Fruit fly (Drosophila melanogaster) whole organism, embryonic: Measurements from ENCODE around the gene cni.

Source experiments
- Atf3 ChIP-seq: fragments of 200-800 bp; sonication (Bioruptor generic); optimal IDR thresholded peaks from 3 replicates; lab custom pipeline; 2016; ENCODE audit warnings: missing biosample characterization, missing genetic modification characterization
- CG10267 ChIP-seq: fragments of 200-800 bp; sonication (Bioruptor generic); optimal IDR thresholded peaks from 2 replicates; lab custom pipeline; 2018; ENCODE audit warnings: missing biosample characterization, mild to moderate bottlenecking, missing genetic modification characterization, moderate library complexity
- CG10274 ChIP-seq: fragments of 200-800 bp; sonication (Bioruptor generic); optimal IDR thresholded peaks from 3 replicates; lab custom pipeline; 2017; ENCODE audit warnings: missing biosample characterization, mild to moderate bottlenecking, missing genetic modification characterization
- CG11085 ChIP-seq: fragments of 200-800 bp; sonication (Bioruptor generic); IDR thresholded peaks from 2 replicates; pipeline ENCODE4 v1.3.6; 2022; ENCODE audit warnings: missing biosample characterization, missing genetic modification characterization
- CG12071 ChIP-seq: fragments of 200-800 bp; sonication (Bioruptor generic); optimal IDR thresholded peaks from 3 replicates; lab custom pipeline; 2018; ENCODE audit warnings: missing biosample characterization, mild to moderate bottlenecking, missing genetic modification characterization
- CG12659 ChIP-seq: fragments of 200-800 bp; sonication (Bioruptor generic); optimal IDR thresholded peaks from 3 replicates; lab custom pipeline; 2017; ENCODE audit warnings: mild to moderate bottlenecking, missing biosample characterization, missing genetic modification reagents, missing genetic modification characterization
- CG12942 ChIP-seq: fragments of 200-800 bp; sonication (Bioruptor generic); optimal IDR thresholded peaks from 3 replicates; lab custom pipeline; 2016; ENCODE audit warnings: missing biosample characterization, missing genetic modification characterization
- CG1602 ChIP-seq: fragments of 200-800 bp; sonication (Bioruptor generic); optimal IDR thresholded peaks from 3 replicates; lab custom pipeline; 2016; ENCODE audit warnings: missing biosample characterization, missing genetic modification characterization
- CG17359 ChIP-seq: fragments of 200-800 bp; sonication (Bioruptor generic); optimal IDR thresholded peaks from 3 replicates; lab custom pipeline; 2018; ENCODE audit warnings: missing biosample characterization, mild to moderate bottlenecking, missing genetic modification characterization, moderate library complexity
- CG17385 ChIP-seq: fragments of 200-800 bp; sonication (Bioruptor generic); optimal IDR thresholded peaks from 3 replicates; lab custom pipeline; 2018; ENCODE audit warnings: missing biosample characterization, mild to moderate bottlenecking, missing genetic modification characterization
- CG17912 ChIP-seq: fragments of 200-800 bp; sonication (Bioruptor generic); optimal IDR thresholded peaks from 2 replicates; lab custom pipeline; 2018; ENCODE audit warnings: missing biosample characterization, mild to moderate bottlenecking, missing genetic modification characterization
- CG2116 ChIP-seq: fragments of 200-800 bp; sonication (Bioruptor generic); optimal IDR thresholded peaks from 3 replicates; lab custom pipeline; 2018; ENCODE audit warnings: missing biosample characterization, mild to moderate bottlenecking, missing genetic modification characterization
- CG2712 ChIP-seq: fragments of 200-800 bp; optimal IDR thresholded peaks from 3 replicates; lab custom pipeline; 2019; ENCODE audit warnings: missing biosample characterization, mild to moderate bottlenecking, missing genetic modification characterization, moderate library complexity
- CG2875 ChIP-seq: fragments of 200-800 bp; sonication (Bioruptor generic); optimal IDR thresholded peaks from 2 replicates; lab custom pipeline; 2017; ENCODE audit warnings: missing biosample characterization, mild to moderate bottlenecking, missing genetic modification characterization, missing genetic modification reagents
- CG30431 ChIP-seq: fragments of 200-800 bp; sonication (Bioruptor generic); optimal IDR thresholded peaks from 2 replicates; lab custom pipeline; 2017; ENCODE audit warnings: missing biosample characterization, missing genetic modification characterization
- CG3838 ChIP-seq: fragments of 200-800 bp; sonication (Bioruptor generic); optimal IDR thresholded peaks from 3 replicates; lab custom pipeline; 2016; ENCODE audit warnings: missing biosample characterization, missing genetic modification characterization
- CG3847 ChIP-seq: fragments of 200-800 bp; sonication (Bioruptor generic); IDR thresholded peaks from 2 replicates; pipeline ENCODE4 v1.3.6; 2022; ENCODE audit warnings: missing biosample characterization, missing genetic modification characterization
- CG4617 ChIP-seq: fragments of 200-800 bp; sonication (Bioruptor generic); optimal IDR thresholded peaks from 3 replicates; lab custom pipeline; 2016; ENCODE audit warnings: missing biosample characterization, missing genetic modification characterization, borderline replicate concordance
- CG4854 ChIP-seq: fragments of 200-800 bp; sonication (Bioruptor generic); optimal IDR thresholded peaks from 2 replicates; lab custom pipeline; 2016; ENCODE audit warnings: missing biosample characterization, missing genetic modification characterization, inconsistent platforms
- CG5180 ChIP-seq: fragments of 200-800 bp; sonication (Bioruptor generic); optimal IDR thresholded peaks from 3 replicates; lab custom pipeline; 2017; ENCODE audit warnings: missing biosample characterization, missing genetic modification characterization, mild to moderate bottlenecking, moderate library complexity, missing genetic modification reagents
- CG6654 ChIP-seq: fragments of 200-800 bp; sonication (Bioruptor generic); optimal IDR thresholded peaks from 2 replicates; lab custom pipeline; 2017; ENCODE audit warnings: missing biosample characterization, mild to moderate bottlenecking, missing genetic modification characterization
- CG8089 ChIP-seq: fragments of 200-800 bp; sonication (Bioruptor generic); optimal IDR thresholded peaks from 3 replicates; lab custom pipeline; 2016; ENCODE audit warnings: missing biosample characterization, missing genetic modification characterization
- CG9727 ChIP-seq: fragments of 200-800 bp; sonication (Bioruptor generic); optimal IDR thresholded peaks from 3 replicates; lab custom pipeline; 2017; ENCODE audit warnings: missing biosample characterization, mild to moderate bottlenecking, missing genetic modification characterization
- CG9876 ChIP-seq: fragments of 200-800 bp; sonication (Bioruptor generic); optimal IDR thresholded peaks from 2 replicates; lab custom pipeline; 2016; ENCODE audit warnings: missing biosample characterization, missing genetic modification characterization
- CHES-1-like ChIP-seq: fragments of 200-800 bp; sonication (Bioruptor generic); optimal IDR thresholded peaks from 2 replicates; lab custom pipeline; 2016; ENCODE audit warnings: missing biosample characterization, missing genetic modification characterization
- HmgZ ChIP-seq: fragments of 200-800 bp; sonication (Bioruptor generic); optimal IDR thresholded peaks from 2 replicates; lab custom pipeline; 2018; ENCODE audit warnings: missing biosample characterization, mild to moderate bottlenecking, missing genetic modification characterization
- Hr51 ChIP-seq, 2 experiments: fragments of 200-800 bp; sonication (Bioruptor generic); optimal IDR thresholded peaks; 2 replicates in 1 of 2; 3 replicates in 1 of 2; lab custom pipeline; 2016 to 2018; ENCODE audit warnings: missing biosample characterization in 2 of 2, missing genetic modification characterization in 2 of 2, mild to moderate bottlenecking in 1 of 2, moderate library complexity in 1 of 2
- Kr ChIP-seq: fragments of 200-800 bp; sonication (Bioruptor generic); optimal IDR thresholded peaks from 2 replicates; lab custom pipeline; 2017; ENCODE audit warnings: missing biosample characterization, mild to moderate bottlenecking, missing genetic modification characterization
- Optix ChIP-seq: fragments of 200-800 bp; sonication (Bioruptor generic); IDR thresholded peaks from 3 replicates; pipeline ENCODE4 v1.3.6; 2022; ENCODE audit warnings: missing biosample characterization, missing genetic modification characterization
- Ptx1 ChIP-seq: fragments of 200-800 bp; sonication (Bioruptor generic); IDR thresholded peaks from 2 replicates; pipeline ENCODE4 v1.3.6; 2022; ENCODE audit warnings: missing biosample characterization, missing genetic modification characterization
- Side ChIP-seq: fragments of 200-800 bp; sonication (Bioruptor generic); optimal IDR thresholded peaks from 2 replicates; lab custom pipeline; 2016; ENCODE audit warnings: missing biosample characterization, missing genetic modification characterization
- Trl ChIP-seq, 3 experiments: fragments of >200 bp in 2 of 3; fragments of 200-800 bp in 1 of 3; sonication (Bioruptor generic) in 1 of 3; optimal IDR thresholded peaks; 2 replicates in 1 of 3; 3 replicates in 2 of 3; lab custom pipeline; 2016 to 2017; ENCODE audit warnings: missing biosample characterization in 1 of 3, missing genetic modification characterization in 1 of 3
- bcd ChIP-seq: fragments of 200-800 bp; sonication (Bioruptor generic); optimal IDR thresholded peaks from 2 replicates; lab custom pipeline; 2017; ENCODE audit warnings: missing biosample characterization, mild to moderate bottlenecking, missing genetic modification characterization
- bowl ChIP-seq: fragments of 200-800 bp; sonication (Bioruptor generic); IDR thresholded peaks from 2 replicates; pipeline ENCODE4 v1.3.6; 2022; ENCODE audit warnings: missing biosample characterization, missing genetic modification characterization
- chn ChIP-seq: fragments of 200-800 bp; sonication (Bioruptor generic); optimal IDR thresholded peaks from 2 replicates; lab custom pipeline; 2016; ENCODE audit warnings: missing biosample characterization, missing genetic modification characterization
- emc ChIP-seq: fragments of 200-800 bp; sonication (Bioruptor generic); optimal IDR thresholded peaks from 2 replicates; lab custom pipeline; 2016; ENCODE audit warnings: missing biosample characterization, missing genetic modification characterization
- jumu ChIP-seq: fragments of 200-800 bp; sonication (Bioruptor generic); optimal IDR thresholded peaks from 3 replicates; lab custom pipeline; 2016; ENCODE audit warnings: missing biosample characterization, missing genetic modification characterization
- luna ChIP-seq: fragments of 200-800 bp; sonication (Bioruptor generic); optimal IDR thresholded peaks from 2 replicates; lab custom pipeline; 2016; ENCODE audit warnings: missing biosample characterization, missing genetic modification characterization
- nerfin-1 ChIP-seq: fragments of 200-800 bp; sonication (Bioruptor generic); optimal IDR thresholded peaks from 3 replicates; lab custom pipeline; 2019; ENCODE audit warnings: missing biosample characterization, mild to moderate bottlenecking, missing genetic modification characterization, moderate library complexity
- pb ChIP-seq: fragments of 200-800 bp; sonication (Bioruptor generic); optimal IDR thresholded peaks from 3 replicates; lab custom pipeline; 2016; ENCODE audit warnings: missing biosample characterization, missing genetic modification characterization
- peb ChIP-seq: fragments of 200-800 bp; sonication (Bioruptor generic); IDR thresholded peaks from 2 replicates; pipeline ENCODE4 v1.3.6; 2022; ENCODE audit warnings: missing biosample characterization, missing genetic modification characterization
- psq ChIP-seq: fragments of 200-800 bp; sonication (Bioruptor generic); optimal IDR thresholded peaks from 2 replicates; lab custom pipeline; 2017; ENCODE audit warnings: missing biosample characterization, missing genetic modification characterization
- scrt ChIP-seq: fragments of 200-800 bp; sonication (Bioruptor generic); optimal IDR thresholded peaks from 2 replicates; lab custom pipeline; 2018; ENCODE audit warnings: missing biosample characterization, mild to moderate bottlenecking, missing genetic modification characterization, moderate library complexity
- sug ChIP-seq: fragments of 200-800 bp; optimal IDR thresholded peaks from 2 replicates; lab custom pipeline; 2019; ENCODE audit warnings: missing biosample characterization, mild to moderate bottlenecking, missing genetic modification characterization, moderate library complexity
- toy ChIP-seq: fragments of 200-800 bp; sonication (Bioruptor generic); IDR thresholded peaks from 2 replicates; pipeline ENCODE4 v1.3.6; 2022; ENCODE audit warnings: missing biosample characterization, missing genetic modification characterization
- trem ChIP-seq: fragments of 200-800 bp; optimal IDR thresholded peaks from 3 replicates; lab custom pipeline; 2019; ENCODE audit warnings: missing biosample characterization, mild to moderate bottlenecking, missing genetic modification characterization, moderate library complexity
- tup ChIP-seq: fragments of 200-800 bp; sonication (Bioruptor generic); optimal IDR thresholded peaks from 2 replicates; lab custom pipeline; 2016; ENCODE audit warnings: missing biosample characterization, mild to moderate bottlenecking, missing genetic modification characterization, moderate library complexity
- zen ChIP-seq: fragments of 200-800 bp; sonication (Bioruptor generic); optimal IDR thresholded peaks from 3 replicates; lab custom pipeline; 2018; ENCODE audit warnings: missing biosample characterization, mild to moderate bottlenecking, missing genetic modification characterization, moderate library complexity
- zf30C ChIP-seq: fragments of 200-800 bp; sonication (Bioruptor generic); optimal IDR thresholded peaks from 3 replicates; lab custom pipeline; 2018; ENCODE audit warnings: missing biosample characterization, mild to moderate bottlenecking, missing genetic modification characterization

The cni gene

dm6 chr2L:16285692-16286359 is 24.7 kb downstream of the cni start (continued):
- peak; percentile 74 for TF ChIP-seq CHES-1-like (GFP tag; lab: Kevin White, UChicago)
- TF ChIP-seq CG10274 (GFP tag; lab: Kevin White, UChicago), result peak; percentile 66
- peak; percentile 89 for TF ChIP-seq chn (GFP tag; lab: Kevin White, UChicago)
- peak; percentile 94 for TF ChIP-seq CG17359 (tag; lab: Kevin White, UChicago)
- TF ChIP-seq bcd (GFP tag; lab: Kevin White, UChicago), result peak; percentile 87
- peak; percentile 79 for TF ChIP-seq CG10267 (tag; lab: Kevin White, UChicago)
- TF ChIP-seq bowl (GFP tag; lab: Robert Waterston, UW), result no peak
- peak; percentile 87 for TF ChIP-seq CG30431
- peak; percentile 15 for TF ChIP-seq Kr
- peak; percentile 78 for TF ChIP-seq CG8089 (GFP tag; lab: Kevin White, UChicago)
- TF ChIP-seq CG12659 (GFP tag; lab: Kevin White, UChicago), result peak; percentile 70
- TF ChIP-seq Trl (optimal IDR thresholded peaks at IDR 0.05; lab: Kevin White, UChicago), result peak; percentile 68 to 87
- TF ChIP-seq Trl (GFP tag; optimal IDR thresholded peaks at IDR 0.05; lab: Kevin White, UChicago), result peak; percentile 65
- TF ChIP-seq zf30C (GFP tag; lab: Kevin White, UChicago), result peak; percentile 84
- peak; percentile 36 for TF ChIP-seq CG2116 (GFP tag; lab: Kevin White, UChicago)
- TF ChIP-seq Ptx1 (GFP tag; lab: Robert Waterston, UW), result no peak
- peak; percentile 78 for TF ChIP-seq Side (GFP tag; lab: Kevin White, UChicago)
- no peak for TF ChIP-seq peb (GFP tag; lab: Robert Waterston, UW)
- peak; percentile 73 for TF ChIP-seq emc (GFP tag; lab: Kevin White, UChicago)
- TF ChIP-seq tup, result peak; percentile 51
- peak; percentile 61 for TF ChIP-seq CG4617 (GFP tag; lab: Kevin White, UChicago)
- TF ChIP-seq zen (tag; lab: Kevin White, UChicago), result peak; percentile 88
- TF ChIP-seq CG1602 (GFP tag; lab: Kevin White, UChicago), result peak; percentile 86
- TF ChIP-seq CG12071 (GFP tag; lab: Kevin White, UChicago), result peak; percentile 90
- peak; percentile 70 for TF ChIP-seq pb (GFP tag; lab: Kevin White, UChicago)
- peak; percentile 90 for TF ChIP-seq HmgZ (tag; lab: Kevin White, UChicago)
- peak; percentile 72 for TF ChIP-seq jumu (GFP tag; lab: Kevin White, UChicago)
- no peak for TF ChIP-seq CG3847
- TF ChIP-seq CG9876, result peak; percentile 81
- TF ChIP-seq sug, result peak; percentile 56
- peak; percentile 93 for TF ChIP-seq CG2712 (tag; lab: Kevin White, UChicago)
- peak; percentile 73 for TF ChIP-seq nerfin-1 (tag; lab: Kevin White, UChicago)
- peak; percentile 74 for TF ChIP-seq Atf3
- TF ChIP-seq CG9727, result peak; percentile 77
- TF ChIP-seq Hr51 (GFP tag; optimal IDR thresholded peaks at IDR 0.05; lab: Kevin White, UChicago), result peak; percentile 71 to 88
- TF ChIP-seq CG17912, result peak; percentile 35
- TF ChIP-seq CG4854 (GFP tag; lab: Kevin White, UChicago), result peak; percentile 82
- TF ChIP-seq scrt (GFP tag; lab: Kevin White, UChicago), result peak; percentile 80
- peak; percentile 81 for TF ChIP-seq CG12942 (GFP tag; lab: Kevin White, UChicago)
- TF ChIP-seq Optix (GFP tag; lab: Robert Waterston, UW), result no peak
- peak; percentile 79 for TF ChIP-seq luna (GFP tag; lab: Kevin White, UChicago)
- TF ChIP-seq CG5180 (GFP tag; lab: Kevin White, UChicago), result peak; percentile 48
- TF ChIP-seq CG17385 (GFP tag; lab: Kevin White, UChicago), result peak; percentile 79
- peak; percentile 78 for TF ChIP-seq trem (tag; lab: Kevin White, UChicago)
- TF ChIP-seq toy, result no peak
- peak; percentile 66 for TF ChIP-seq CG6654 (GFP tag; lab: Kevin White, UChicago)
- peak; percentile 48 for TF ChIP-seq psq (GFP tag; lab: Kevin White, UChicago)
- TF ChIP-seq CG3838, result peak; percentile 75
- TF ChIP-seq CG2875 (GFP tag; lab: Kevin White, UChicago), result peak; percentile 81
- no peak for TF ChIP-seq CG11085 (GFP tag; lab: Robert Waterston, UW)
